Fruit fly (Drosophila melanogaster): ENCODE results near the gene TfIIA-L.

dm6 chr3R:27202330-27202729 is 48.6 kb upstream of the TfIIA-L start:
- TF ChIP-seq Hr96 (GFP tag; optimal IDR thresholded peaks at IDR 0.05) (no peak), CG14711 (tag; optimal IDR thresholded peaks at IDR 0.05) (no peak)

Measured in whole organism, adult.